Worm (Caenorhabditis elegans) whole organism, young adult: ENCODE results near the gene set-12.

Experiments
- B0261.1 ChIP-seq: sonication (generic microtip); optimal IDR thresholded peaks from 2 replicates; lab custom pipeline; 2016; ENCODE audit warnings: mild to moderate bottlenecking, missing genetic modification characterization, moderate library complexity, missing compliant biosample characterization
- F52B5.7 ChIP-seq: sonication (generic microtip); optimal IDR thresholded peaks from 2 replicates; lab custom pipeline; 2016; ENCODE audit warnings: mild to moderate bottlenecking, missing genetic modification characterization, missing compliant biosample characterization
- F57C9.4 ChIP-seq: sonication (generic microtip); optimal IDR thresholded peaks from 2 replicates; lab custom pipeline; 2017; ENCODE audit warnings: mild to moderate bottlenecking, missing genetic modification characterization, missing compliant biosample characterization
- Y79H2A.3 ChIP-seq: fragments of 200-800 bp; sonication (Bioruptor generic); conservative IDR thresholded peaks from 2 replicates; pipeline ENCODE4 v1.3.6; 2022; ENCODE audit warnings: missing genetic modification reagents, missing genetic modification characterization, missing compliant biosample characterization
- aptf-2 ChIP-seq: fragments of 200-800 bp; sonication (Bioruptor generic); conservative IDR thresholded peaks from 2 replicates; pipeline ENCODE4 v1.3.6; 2022; ENCODE audit warnings: missing genetic modification reagents, missing genetic modification characterization, missing compliant biosample characterization
- aptf-3 ChIP-seq: fragments of 200-800 bp; sonication (Bioruptor generic); IDR thresholded peaks from 2 replicates; pipeline ENCODE4 v1.3.6; 2022; ENCODE audit warnings: missing genetic modification characterization, missing compliant biosample characterization
- atf-7 ChIP-seq: sonication (generic microtip); optimal IDR thresholded peaks from 2 replicates; lab custom pipeline; 2017; ENCODE audit warnings: mild to moderate bottlenecking, missing genetic modification characterization, missing compliant biosample characterization
- attf-3 ChIP-seq: fragments of 200-800 bp; sonication (Bioruptor generic); conservative IDR thresholded peaks from 2 replicates; pipeline ENCODE4 v1.3.6; 2022; ENCODE audit warnings: missing genetic modification reagents, missing genetic modification characterization, missing compliant biosample characterization
- cebp-1 ChIP-seq, 2 experiments: fragments of 200-800 bp in 1 of 2; sonication (Bioruptor generic) in 1 of 2; sonication (generic microtip) in 1 of 2; IDR thresholded peaks in 1 of 2; optimal IDR thresholded peaks in 1 of 2; 2 replicates each; pipeline versions ENCODE4 v1.3.6 to Lab custom; 2017 to 2022; ENCODE audit warnings: missing compliant biosample characterization in 2 of 2, missing genetic modification characterization in 2 of 2, mild to moderate bottlenecking in 1 of 2, missing genetic modification reagents in 1 of 2, moderate library complexity in 1 of 2
- die-1 ChIP-seq: sonication (generic microtip); optimal IDR thresholded peaks from 2 replicates; lab custom pipeline; 2016; ENCODE audit warnings: missing genotype, mild to moderate bottlenecking, missing genetic modification characterization, missing compliant biosample characterization
- dpl-1 ChIP-seq: fragments of 150-350 bp; optimal IDR thresholded peaks from 2 replicates; lab custom pipeline; 2014; ENCODE audit warnings: missing biosample characterization, missing genetic modification reagents, missing genetic modification characterization
- egl-44 ChIP-seq: fragments of 200-800 bp; sonication (Bioruptor generic); IDR thresholded peaks from 2 replicates; pipeline ENCODE4 v1.3.6; 2022; ENCODE audit warnings: missing genetic modification reagents, missing genetic modification characterization, missing compliant biosample characterization
- fkh-3 ChIP-seq: sonication (generic microtip); optimal IDR thresholded peaks from 2 replicates; lab custom pipeline; 2016; ENCODE audit warnings: mild to moderate bottlenecking, missing genetic modification characterization, missing compliant biosample characterization
- gei-17 ChIP-seq: fragments of 200-800 bp; sonication (Bioruptor generic); optimal IDR thresholded peaks from 2 replicates; lab custom pipeline; 2018; ENCODE audit warnings: mild to moderate bottlenecking, missing genetic modification characterization, missing compliant biosample characterization
- him-1 ChIP-seq: sonication (generic microtip); optimal IDR thresholded peaks from 2 replicates; lab custom pipeline; 2016; ENCODE audit warnings: missing genotype, missing genetic modification reagents, missing genetic modification characterization, missing compliant biosample characterization
- hlh-12 ChIP-seq: sonication (generic microtip); optimal IDR thresholded peaks from 2 replicates; lab custom pipeline; 2016; ENCODE audit warnings: missing genetic modification characterization, missing compliant biosample characterization
- hlh-26 ChIP-seq: fragments of 200-800 bp; sonication (Bioruptor generic); conservative IDR thresholded peaks from 2 replicates; pipeline ENCODE4 v1.3.6; 2022; ENCODE audit warnings: missing genetic modification reagents, missing genetic modification characterization, missing compliant biosample characterization
- lag-1 ChIP-seq: fragments of 200-800 bp; sonication (Bioruptor generic); IDR thresholded peaks from 2 replicates; pipeline ENCODE4 v1.3.6; 2022; ENCODE audit warnings: missing genetic modification reagents, missing genetic modification characterization, missing compliant biosample characterization
- let-607 ChIP-seq, 2 experiments: fragments of 200-800 bp in 1 of 2; sonication (Bioruptor generic) in 1 of 2; sonication (generic microtip) in 1 of 2; optimal IDR thresholded peaks; 2 replicates each; lab custom pipeline; 2016 to 2018; ENCODE audit warnings: mild to moderate bottlenecking in 2 of 2, missing compliant biosample characterization in 2 of 2, missing genetic modification characterization in 2 of 2, moderate library complexity in 2 of 2, missing genotype in 1 of 2
- lin-35 ChIP-seq, 3 experiments: fragments of 150-350 bp in 2 of 3; sonication (generic microtip) in 1 of 3; optimal IDR thresholded peaks; 2 replicates each; lab custom pipeline; 2014 to 2018; ENCODE audit warnings: missing biosample characterization in 3 of 3, missing genetic modification characterization in 3 of 3, missing genetic modification reagents in 3 of 3
- lin-54 ChIP-seq: fragments of 200-800 bp; sonication (Bioruptor generic); optimal IDR thresholded peaks from 2 replicates; lab custom pipeline; 2018; ENCODE audit warnings: mild to moderate bottlenecking, missing genetic modification characterization, missing compliant biosample characterization
- nfya-1 ChIP-seq: sonication (generic microtip); optimal IDR thresholded peaks from 2 replicates; lab custom pipeline; 2017; ENCODE audit warnings: antibody characterized with exemption, missing compliant biosample characterization, missing genetic modification characterization, borderline replicate concordance; ENCODE audit not compliant: insufficient read depth
- nfya-2 ChIP-seq: fragments of 200-800 bp; sonication (Bioruptor generic); IDR thresholded peaks from 2 replicates; pipeline ENCODE4 v1.3.6; 2022; ENCODE audit warnings: missing genetic modification reagents, missing genetic modification characterization, missing compliant biosample characterization
- nhr-80 ChIP-seq: sonication (generic microtip); optimal IDR thresholded peaks from 2 replicates; lab custom pipeline; 2016; ENCODE audit warnings: missing genetic modification characterization, missing compliant biosample characterization
- nhr-90 ChIP-seq: sonication (generic microtip); optimal IDR thresholded peaks from 2 replicates; lab custom pipeline; 2016; ENCODE audit warnings: missing genotype, mild to moderate bottlenecking, missing genetic modification characterization, missing compliant biosample characterization
- pbrm-1 ChIP-seq: fragments of 200-800 bp; sonication (Bioruptor generic); IDR thresholded peaks from 2 replicates; pipeline ENCODE4 v1.3.6; 2022; ENCODE audit warnings: missing genetic modification reagents, missing genetic modification characterization, missing compliant biosample characterization
- pha-4 ChIP-seq: fragments of 150-350 bp; sonication (generic microtip); optimal IDR thresholded peaks from 2 replicates; lab custom pipeline; 2014; ENCODE audit warnings: missing biosample characterization, missing genetic modification reagents, missing genetic modification characterization
- rpc-1 ChIP-seq, 2 experiments: fragments of 150-350 bp in 1 of 2; sonication (generic microtip) in 1 of 2; optimal IDR thresholded peaks; 2 replicates each; lab custom pipeline; 2014 to 2018; ENCODE audit warnings: missing biosample characterization in 1 of 2, missing genetic modification characterization in 1 of 2, missing genetic modification reagents in 1 of 2, missing genotype in 1 of 2
- tbp1 ChIP-seq: fragments of 200-800 bp; sonication (Bioruptor generic); optimal IDR thresholded peaks from 2 replicates; lab custom pipeline; 2018; ENCODE audit warnings: mild to moderate bottlenecking, missing genetic modification characterization, missing compliant biosample characterization
- tbx-9 ChIP-seq: sonication (generic microtip); optimal IDR thresholded peaks from 2 replicates; lab custom pipeline; 2016; ENCODE audit warnings: borderline replicate concordance, missing genetic modification characterization, inconsistent platforms, missing compliant biosample characterization
- unc-130 ChIP-seq: sonication (generic microtip); optimal IDR thresholded peaks from 2 replicates; lab custom pipeline; 2016; ENCODE audit warnings: missing genetic modification reagents, missing genetic modification characterization, missing compliant biosample characterization
- unc-62 ChIP-seq: fragments of 150-350 bp; optimal IDR thresholded peaks from 2 replicates; lab custom pipeline; 2014; ENCODE audit warnings: missing biosample characterization, missing genetic modification reagents, missing genetic modification characterization
- ztf-22 ChIP-seq: fragments of 200-800 bp; sonication (Bioruptor generic); optimal IDR thresholded peaks from 2 replicates; lab custom pipeline; 2018; ENCODE audit warnings: mild to moderate bottlenecking, missing genetic modification characterization, moderate library complexity, missing compliant biosample characterization
- ztf-25 ChIP-seq: fragments of 200-800 bp; sonication (Bioruptor generic); IDR thresholded peaks from 2 replicates; pipeline ENCODE4 v1.3.6; 2022; ENCODE audit warnings: missing genetic modification reagents, missing genetic modification characterization, missing compliant biosample characterization
- ztf-26 ChIP-seq: sonication (generic microtip); optimal IDR thresholded peaks from 2 replicates; lab custom pipeline; 2017; ENCODE audit warnings: missing genetic modification characterization, missing compliant biosample characterization
- ztf-28 ChIP-seq: fragments of 200-800 bp; sonication (Bioruptor generic); IDR thresholded peaks from 2 replicates; pipeline ENCODE4 v1.3.6; 2022; ENCODE audit warnings: missing genetic modification reagents, missing genetic modification characterization, missing compliant biosample characterization

Gene set-12

ce11 chrX:7725615-7726014, 10.5 kb downstream of the set-12 start, which contains the start of gene spp-14:
spp-14 (plus strand) TSS chrX:7725979.
- TF ChIP-seq ztf-22 (GFP tag; lab: Kevin White, UChicago), result peak; percentile 52
- peak; percentile 89 for TF ChIP-seq nhr-80 (tag; lab: Kevin White, UChicago)
- TF ChIP-seq atf-7 (tag; lab: Kevin White, UChicago), result peak; percentile 60
- TF ChIP-seq unc-62 (GFP tag; lab: Kevin White, UChicago), result no peak
- no peak for TF ChIP-seq cebp-1 (GFP tag; IDR thresholded peaks at IDR 0.05; lab: Robert Waterston, UW)
- TF ChIP-seq cebp-1 (tag; optimal IDR thresholded peaks at IDR 0.05; lab: Kevin White, UChicago), result peak; percentile 9
- TF ChIP-seq nfya-1 (tag; lab: Kevin White, UChicago), result no peak
- TF ChIP-seq let-607 (tag; optimal IDR thresholded peaks at IDR 0.05; lab: Kevin White, UChicago), result peak in 1 of 2 experiments; percentile 3
- peak; percentile 23 for TF ChIP-seq tbp1 (GFP tag; lab: Kevin White, UChicago)

- TF ChIP-seq attf-3 (GFP tag; lab: Robert Waterston, UW) (no peak), F57C9.4 (tag; lab: Kevin White, UChicago) (no peak), ztf-28 (no peak), aptf-2 (GFP tag; lab: Robert Waterston, UW) (no peak), nhr-90 (tag; lab: Kevin White, UChicago) (no peak), let-607 (tag; optimal IDR thresholded peaks at IDR 0.05; lab: Kevin White, UChicago) (no peak), ztf-26 (tag; lab: Kevin White, UChicago) (no peak), gei-17 (no peak), B0261.1 (no peak), egl-44 (GFP tag; lab: Robert Waterston, UW) (no peak), ztf-22 (GFP tag; lab: Kevin White, UChicago) (no peak), fkh-3 (tag; lab: Kevin White, UChicago) (no peak)
- TF ChIP-seq, all 124 proteins: peak for 0
Observed at ce11 chrX:7724099-7724498, 12.0 kb downstream of the set-12 start.

DNA sequence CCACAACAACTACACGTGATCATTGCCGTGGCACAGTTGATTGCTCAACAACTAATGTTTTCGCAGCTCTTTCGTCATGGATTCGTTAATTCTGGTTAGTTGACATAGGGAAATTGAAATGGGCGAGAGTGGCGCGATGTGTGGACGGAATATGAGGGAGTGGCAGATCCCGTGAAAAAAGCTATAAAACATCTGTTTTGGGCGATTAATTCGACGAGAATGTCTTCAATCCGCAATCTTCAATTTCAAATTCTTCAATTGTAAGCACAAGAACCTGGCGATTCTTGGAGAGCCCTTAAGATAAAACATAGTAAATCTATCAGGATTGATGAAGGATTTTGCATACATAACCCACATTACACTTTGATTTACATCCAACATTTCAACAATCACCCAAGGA, 15.5 kb downstream of the set-12 start:
- TF ChIP-seq tbx-9 (no peak), atf-7 (tag; lab: Kevin White, UChicago) (no peak), dpl-1 (GFP tag; lab: Kevin White, UChicago) (no peak), nfya-2 (GFP tag; lab: Robert Waterston, UW) (no peak), aptf-3 (GFP tag; lab: Robert Waterston, UW) (no peak), F52B5.7 (tag; lab: Kevin White, UChicago) (no peak), unc-130 (GFP tag; lab: Kevin White, UChicago) (no peak)

DNA sequence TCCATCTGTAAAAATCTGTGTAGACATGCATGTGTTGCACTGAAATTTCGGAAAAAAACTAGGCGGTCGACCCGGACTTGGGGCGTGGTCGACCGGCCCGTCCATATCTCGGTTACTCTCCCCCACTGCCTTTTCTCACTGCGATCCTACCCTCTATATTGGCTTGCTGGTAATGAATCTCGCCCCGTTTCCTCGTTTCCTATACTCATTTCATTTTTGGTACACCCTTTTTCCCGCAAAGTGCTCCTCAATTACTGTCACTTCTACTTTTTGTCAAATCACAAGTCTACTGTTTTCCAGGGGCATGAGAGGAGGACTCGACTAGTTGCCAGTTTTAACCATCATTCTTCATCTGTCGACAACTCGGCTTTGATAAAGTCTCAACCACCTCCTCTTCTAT, 17.1 kb downstream of the set-12 start, which contains the start of gene K09F5.6:
Gene K09F5.6 (plus strand): TSS at position 301 of the 400 bp plus-strand sequence.
- TF ChIP-seq pbrm-1 (no peak), hlh-12 (no peak), ztf-25 (GFP tag; lab: Robert Waterston, UW) (0 out of 2 replicates have a peak, but pooled peaks have one; percentile 49), pha-4 (tag; lab: Kevin White, UChicago) (no peak)

- TF ChIP-seq attf-3 (GFP tag; lab: Robert Waterston, UW) (no peak), die-1 (tag; lab: Kevin White, UChicago) (no peak), rpc-1 (optimal IDR thresholded peaks at IDR 0.05; lab: Kevin White, UChicago) (no peak), rpc-1 (tag; optimal IDR thresholded peaks at IDR 0.05; lab: Kevin White, UChicago) (no peak), lin-35 (GFP tag; optimal IDR thresholded peaks at IDR 0.05; lab: Kevin White, UChicago) (no peak), lag-1 (GFP tag; lab: Robert Waterston, UW) (no peak), gei-17 (no peak), hlh-26 (GFP tag; lab: Robert Waterston, UW) (no peak), him-1 (no peak), Y79H2A.3 (GFP tag; lab: Robert Waterston, UW) (no peak), lin-54 (GFP tag; lab: Kevin White, UChicago) (no peak), F57C9.4 (tag; lab: Kevin White, UChicago) (no peak), cebp-1 (GFP tag; IDR thresholded peaks at IDR 0.05; lab: Robert Waterston, UW) (no peak), cebp-1 (tag; optimal IDR thresholded peaks at IDR 0.05; lab: Kevin White, UChicago) (no peak)
Observed at ce11 chrX:7715463-7715862, 20.6 kb downstream of the set-12 start.
